Worm (Caenorhabditis elegans) whole organism, early embryonic: Measurements from ENCODE around the gene srh-142.

Source experiments
- B0310.2 ChIP-seq: sonication (generic microtip); optimal IDR thresholded peaks from 2 replicates; lab custom pipeline; 2016; ENCODE audit warnings: mild to moderate bottlenecking, missing genetic modification characterization, missing compliant biosample characterization
- F13C5.2 ChIP-seq: sonication (generic microtip); optimal IDR thresholded peaks from 2 replicates; lab custom pipeline; 2017; ENCODE audit warnings: mild to moderate bottlenecking, missing genetic modification characterization, inconsistent platforms, missing compliant biosample characterization
- aly-1 ChIP-seq: sonication (generic microtip); optimal IDR thresholded peaks from 2 replicates; lab custom pipeline; 2016; ENCODE audit warnings: missing genetic modification characterization, missing compliant biosample characterization
- ama-1 ChIP-seq: fragments of 150-350 bp; optimal IDR thresholded peaks from 2 replicates; lab custom pipeline; 2014
- ceh-13 ChIP-seq: fragments of 200-800 bp; sonication (Bioruptor generic); optimal IDR thresholded peaks from 2 replicates; lab custom pipeline; 2018; ENCODE audit warnings: mild to moderate bottlenecking, missing genetic modification characterization, missing compliant biosample characterization
- ceh-36 ChIP-seq: sonication (generic microtip); optimal IDR thresholded peaks from 2 replicates; lab custom pipeline; 2016; ENCODE audit warnings: missing genetic modification characterization, inconsistent platforms, missing compliant biosample characterization
- ets-7 ChIP-seq: sonication (generic microtip); optimal IDR thresholded peaks from 2 replicates; lab custom pipeline; 2016; ENCODE audit warnings: missing genotype, missing genetic modification characterization, missing compliant biosample characterization
- flt-1 ChIP-seq: fragments of 200-800 bp; sonication (Bioruptor generic); IDR thresholded peaks from 2 replicates; pipeline ENCODE4 v1.3.6; 2022; ENCODE audit warnings: missing genetic modification characterization, missing compliant biosample characterization
- hmbx-1 ChIP-seq: sonication (generic microtip); optimal IDR thresholded peaks from 2 replicates; lab custom pipeline; 2016; ENCODE audit warnings: mild to moderate bottlenecking, missing genetic modification characterization, missing compliant biosample characterization
- hmg-4 ChIP-seq: fragments of 200-800 bp; sonication (Bioruptor generic); optimal IDR thresholded peaks from 2 replicates; lab custom pipeline; 2018; ENCODE audit warnings: mild to moderate bottlenecking, missing genetic modification characterization, missing compliant biosample characterization
- hnd-1 ChIP-seq: sonication (generic microtip); optimal IDR thresholded peaks from 2 replicates; lab custom pipeline; 2016; ENCODE audit warnings: missing genetic modification characterization, missing compliant biosample characterization
- pes-1 ChIP-seq: fragments of 200-800 bp; sonication (Bioruptor generic); IDR thresholded peaks from 2 replicates; pipeline ENCODE4 v1.3.6; 2022; ENCODE audit warnings: missing genetic modification reagents, missing genetic modification characterization, missing compliant biosample characterization
- scrt-1 ChIP-seq: fragments of 200-800 bp; sonication (Bioruptor generic); IDR thresholded peaks from 2 replicates; pipeline ENCODE4 v1.3.6; 2022; ENCODE audit warnings: missing genetic modification characterization, missing compliant biosample characterization
- sea-1 ChIP-seq: fragments of 200-800 bp; sonication (Bioruptor generic); conservative IDR thresholded peaks from 2 replicates; pipeline ENCODE4 v1.3.6; 2022; ENCODE audit warnings: missing genetic modification characterization, missing compliant biosample characterization
- tbx-11 ChIP-seq: fragments of 200-800 bp; sonication (Bioruptor generic); IDR thresholded peaks from 2 replicates; pipeline ENCODE4 v1.3.6; 2022; ENCODE audit warnings: missing genetic modification characterization, missing compliant biosample characterization
- tbx-37 ChIP-seq: fragments of 200-800 bp; sonication (Bioruptor generic); conservative IDR thresholded peaks from 2 replicates; pipeline ENCODE4 v1.3.6; 2022; ENCODE audit warnings: missing genetic modification reagents, missing genetic modification characterization, missing compliant biosample characterization
- tra-4 ChIP-seq: sonication (generic microtip); optimal IDR thresholded peaks from 2 replicates; lab custom pipeline; 2017; ENCODE audit warnings: missing genetic modification characterization, missing compliant biosample characterization

Gene srh-142

ce11 chrV:16460866-16461265, at the start of gene srh-142:
TSS of gene srh-142 (minus strand) at chrV:16460966.
- TF ChIP-seq ceh-13: no peak
- TF ChIP-seq ets-7 (tag; lab: Kevin White, UChicago): no peak
- no peak for TF ChIP-seq hmbx-1 (tag; lab: Kevin White, UChicago)
- no peak for TF ChIP-seq ama-1
- TF ChIP-seq tbx-11 (GFP tag; lab: Robert Waterston, UW): no peak
- no peak for TF ChIP-seq scrt-1 (GFP tag; lab: Robert Waterston, UW)
- TF ChIP-seq flt-1: no peak
- TF ChIP-seq hnd-1 (tag; lab: Kevin White, UChicago): no peak
- TF ChIP-seq hmg-4: no peak
- no peak for TF ChIP-seq tbx-37 (GFP tag; lab: Robert Waterston, UW)
- TF ChIP-seq F13C5.2 (tag; lab: Kevin White, UChicago): no peak
- TF ChIP-seq pes-1: no peak
- TF ChIP-seq aly-1: no peak
- TF ChIP-seq ceh-36 (tag; lab: Kevin White, UChicago): no peak
- TF ChIP-seq sea-1: no peak
- TF ChIP-seq B0310.2 (tag; lab: Kevin White, UChicago): no peak
- TF ChIP-seq tra-4 (tag; lab: Kevin White, UChicago): no peak

ce11 chrV:16508667-16509066, 47.9 kb upstream of the srh-142 start, which contains the start of gene srr-3:
TSS of gene srr-3 (minus strand) at chrV:16508767.
- no peak for TF ChIP-seq flt-1
- no peak for TF ChIP-seq hmbx-1 (tag; lab: Kevin White, UChicago)
- TF ChIP-seq ceh-36 (tag; lab: Kevin White, UChicago): no peak
- TF ChIP-seq hmg-4: no peak
- no peak for TF ChIP-seq sea-1
- no peak for TF ChIP-seq tbx-11 (GFP tag; lab: Robert Waterston, UW)
- TF ChIP-seq pes-1: no peak

ce11 chrV:16506650-16507049, 45.9 kb upstream of the srh-142 start:
- TF ChIP-seq ceh-13 (no peak), hnd-1 (tag; lab: Kevin White, UChicago) (no peak), ets-7 (tag; lab: Kevin White, UChicago) (no peak), B0310.2 (tag; lab: Kevin White, UChicago) (no peak)

ce11 chrV:16505828-16506227, 45.1 kb upstream of the srh-142 start, which contains the start of gene nhr-54:
TSS of gene nhr-54 (minus strand) at chrV:16505928.
- no peak for TF ChIP-seq aly-1
- no peak for TF ChIP-seq ceh-36 (tag; lab: Kevin White, UChicago)
- no peak for TF ChIP-seq ets-7 (tag; lab: Kevin White, UChicago)
- no peak for TF ChIP-seq hmg-4
- no peak for TF ChIP-seq sea-1
- no peak for TF ChIP-seq tbx-11 (GFP tag; lab: Robert Waterston, UW)
- no peak for TF ChIP-seq pes-1
- TF ChIP-seq flt-1: no peak
- no peak for TF ChIP-seq hmbx-1 (tag; lab: Kevin White, UChicago)
- no peak for TF ChIP-seq tra-4 (tag; lab: Kevin White, UChicago)
- TF ChIP-seq F13C5.2 (tag; lab: Kevin White, UChicago): no peak
- TF ChIP-seq scrt-1 (GFP tag; lab: Robert Waterston, UW): no peak

ce11 chrV:16503164-16503563, 42.4 kb upstream of the srh-142 start, which contains the start of gene F36D3.14:
TSS of gene F36D3.14 (minus strand) at chrV:16503264.
- TF ChIP-seq ceh-36 (tag; lab: Kevin White, UChicago) (no peak), tbx-37 (GFP tag; lab: Robert Waterston, UW) (no peak), hmbx-1 (tag; lab: Kevin White, UChicago) (no peak), ets-7 (tag; lab: Kevin White, UChicago) (no peak)

- no peak for TF ChIP-seq hmg-4
- no peak for TF ChIP-seq scrt-1 (GFP tag; lab: Robert Waterston, UW)
Observed at ce11 chrV:16499006-16499405, 38.2 kb upstream of the srh-142 start, which contains the start of gene F36D3.1. TSS of gene F36D3.1 (plus strand) at chrV:16499352.

- TF ChIP-seq sea-1 (no peak), B0310.2 (tag; lab: Kevin White, UChicago) (no peak), hnd-1 (tag; lab: Kevin White, UChicago) (no peak), tbx-11 (GFP tag; lab: Robert Waterston, UW) (no peak), tra-4 (tag; lab: Kevin White, UChicago) (no peak), F13C5.2 (tag; lab: Kevin White, UChicago) (no peak), hmg-4 (no peak), ama-1 (no peak), flt-1 (no peak), aly-1 (no peak), ceh-13 (no peak), pes-1 (no peak)
Observed at ce11 chrV:16497504-16497903, 36.7 kb upstream of the srh-142 start, which contains the start of gene srh-136. TSS of gene srh-136 (minus strand) at chrV:16497596.

ce11 chrV:16494359-16494758, 33.6 kb upstream of the srh-142 start, which contains the start of gene comt-2:
TSS of gene comt-2 (minus strand) at chrV:16494489.
- TF ChIP-seq hmg-4 (no peak), F13C5.2 (tag; lab: Kevin White, UChicago) (no peak), ceh-13 (no peak), sea-1 (no peak), flt-1 (no peak), tra-4 (tag; lab: Kevin White, UChicago) (no peak), ama-1 (no peak), hmbx-1 (tag; lab: Kevin White, UChicago) (no peak), B0310.2 (tag; lab: Kevin White, UChicago) (no peak), hnd-1 (tag; lab: Kevin White, UChicago) (no peak), ets-7 (tag; lab: Kevin White, UChicago) (no peak), tbx-37 (GFP tag; lab: Robert Waterston, UW) (no peak), scrt-1 (GFP tag; lab: Robert Waterston, UW) (no peak)
